Worm (Caenorhabditis elegans): Measurements from ENCODE around the gene fmil-1.

The fmil-1 gene

ce11 chrIV:3618719-3619118 is 49.8 kb downstream of the fmil-1 start:
- no peak for TF ChIP-seq dmd-8 (GFP tag; IDR thresholded peaks at IDR 0.05)
- TF ChIP-seq nhr-41 (GFP tag; IDR thresholded peaks at IDR 0.05) = no peak
- TF ChIP-seq pha-4 (GFP tag; IDR thresholded peaks at IDR 0.05) = no peak
- no peak for TF ChIP-seq pha-4 (tag; optimal IDR thresholded peaks at IDR 0.05)
- TF ChIP-seq tag-97 (GFP tag; IDR thresholded peaks at IDR 0.05) = no peak
- TF ChIP-seq Y105C5A.15 (GFP tag; IDR thresholded peaks at IDR 0.05) = no peak
- TF ChIP-seq ZK337.2 (GFP tag; IDR thresholded peaks at IDR 0.05) = no peak
- TF ChIP-seq hmg-1.1 (GFP tag; IDR thresholded peaks at IDR 0.05) = no peak
- no peak for TF ChIP-seq nhr-10 (tag; optimal IDR thresholded peaks at IDR 0.05)
- TF ChIP-seq saeg-2 (GFP tag; IDR thresholded peaks at IDR 0.05) = no peak
- TF ChIP-seq unc-130 (GFP tag; optimal IDR thresholded peaks at IDR 0.05) = no peak
- no peak for TF ChIP-seq Y75B8A.6 (GFP tag; IDR thresholded peaks at IDR 0.05)
- TF ChIP-seq rbr-2 (tag; optimal IDR thresholded peaks at IDR 0.05) = no peak
- TF ChIP-seq nhr-102 (tag; optimal IDR thresholded peaks at IDR 0.05) = no peak
- no peak for TF ChIP-seq dmd-6 (GFP tag; IDR thresholded peaks at IDR 0.05)

DNA sequence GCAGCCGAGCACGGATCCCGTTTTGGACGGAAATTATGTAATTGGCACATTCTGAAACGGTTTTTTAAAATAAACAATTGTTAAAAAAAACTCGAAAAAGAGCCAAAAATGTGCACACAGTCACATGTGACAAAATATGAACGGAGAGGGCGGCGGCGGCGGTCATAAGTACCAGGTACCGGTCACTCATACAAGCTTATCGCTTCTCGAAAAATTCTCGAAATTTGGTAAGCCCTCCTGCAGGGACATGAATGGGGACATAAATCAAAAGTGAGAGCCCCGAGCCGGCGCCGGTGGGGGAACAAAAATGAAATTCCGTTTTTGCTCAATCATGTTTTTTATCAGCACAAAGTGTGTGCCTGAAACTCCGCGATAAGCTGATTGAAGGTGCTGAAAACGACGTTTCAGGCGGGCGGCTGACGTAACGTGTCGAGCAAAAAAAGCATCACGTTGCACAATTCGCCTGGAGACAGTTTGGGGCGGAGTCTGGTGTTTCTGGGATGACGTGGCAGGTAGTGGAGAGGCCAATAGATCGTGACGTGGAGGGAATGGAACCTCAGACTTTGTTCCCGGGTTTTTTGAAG is 55.4 kb downstream of the fmil-1 start, which contains the start of gene ltah-1.2:
ltah-1.2 (minus strand) TSS at position 51 of the 584 bp plus-strand sequence.
- TF ChIP-seq F37D6.2 (tag; optimal IDR thresholded peaks at IDR 0.05) (no peak), nhr-102 (tag; optimal IDR thresholded peaks at IDR 0.05) (peak; percentile 30), egl-43 (GFP tag; IDR thresholded peaks at IDR 0.05) (0 out of 2 replicates have a peak, but pooled peaks have one; percentile 40), ama-1 (optimal IDR thresholded peaks at IDR 0.05) (no peak), Y105C5A.15 (GFP tag; IDR thresholded peaks at IDR 0.05) (no peak), daf-19 (GFP tag; conservative IDR thresholded peaks at IDR 0.05) (no peak), nhr-41 (GFP tag; IDR thresholded peaks at IDR 0.05) (0 out of 2 replicates have a peak, but pooled peaks have one; percentile 25), nhr-42 (GFP tag; IDR thresholded peaks at IDR 0.05) (no peak), mdt-29 (GFP tag; IDR thresholded peaks at IDR 0.05) (peak; percentile 54; the same call in 1 of the 2 replicates), duxl-1 (tag; optimal IDR thresholded peaks at IDR 0.05; ENCODE audit: poor library complexity) (no peak), daf-16 (GFP tag; optimal IDR thresholded peaks at IDR 0.05) (no peak), daf-16 (tag; optimal IDR thresholded peaks at IDR 0.05) (peak; percentile 11), hlh-30 (tag; optimal IDR thresholded peaks at IDR 0.05; ENCODE audit: insufficient read depth) (peak; percentile 56), hif-1 (tag; optimal IDR thresholded peaks at IDR 0.05) (no peak), lin-1 (GFP tag; IDR thresholded peaks at IDR 0.05) (no peak), Y75B8A.6 (GFP tag; IDR thresholded peaks at IDR 0.05) (no peak), attf-4 (tag; optimal IDR thresholded peaks at IDR 0.05) (no peak), lin-38 (GFP tag; IDR thresholded peaks at IDR 0.05) (no peak), snpc-1.2 (GFP tag; IDR thresholded peaks at IDR 0.05) (no peak), tra-1 (GFP tag; IDR thresholded peaks at IDR 0.05) (peak; percentile 70; the same call in 1 of the 2 replicates), ceh-32 (tag; optimal IDR thresholded peaks at IDR 0.05; ENCODE audit: poor library complexity) (no peak), hmg-1.1 (GFP tag; IDR thresholded peaks at IDR 0.05) (no peak), T26A8.4 (GFP tag; IDR thresholded peaks at IDR 0.05) (0 out of 2 replicates have a peak, but pooled peaks have one; percentile 7), R02D3.7 (tag; optimal IDR thresholded peaks at IDR 0.05) (no peak), nhr-77 (tag; optimal IDR thresholded peaks at IDR 0.05) (peak; percentile 5), php-3 (GFP tag; IDR thresholded peaks at IDR 0.05) (peak; percentile 93), dve-1 (tag; optimal IDR thresholded peaks at IDR 0.05; ENCODE audit: insufficient read depth) (peak; percentile 34), zag-1 (tag; optimal IDR thresholded peaks at IDR 0.05) (no peak), F26F4.8 (GFP tag; conservative IDR thresholded peaks at IDR 0.05) (no peak), set-16 (GFP tag; IDR thresholded peaks at IDR 0.05) (peak; percentile 52), pqm-1 (tag; optimal IDR thresholded peaks at IDR 0.05) (peak; percentile 64), ceh-20 (GFP tag; IDR thresholded peaks at IDR 0.05) (0 out of 2 replicates have a peak, but pooled peaks have one; percentile 65), F10B5.3 (tag; optimal IDR thresholded peaks at IDR 0.05) (no peak), nhr-28 (tag; optimal IDR thresholded peaks at IDR 0.05) (peak; percentile 31), hlh-11 (tag; optimal IDR thresholded peaks at IDR 0.05) (peak; percentile 86), ZK546.5 (tag; optimal IDR thresholded peaks at IDR 0.05) (no peak), dmd-6 (GFP tag; IDR thresholded peaks at IDR 0.05) (peak; percentile 93), ztf-7 (tag; optimal IDR thresholded peaks at IDR 0.05) (no peak), nhr-48 (tag; optimal IDR thresholded peaks at IDR 0.05) (peak; percentile 40), nhr-10 (tag; optimal IDR thresholded peaks at IDR 0.05) (no peak), lin-39 (tag; optimal IDR thresholded peaks at IDR 0.05) (no peak)
